Worm (Caenorhabditis elegans) whole organism, L2 larva: Measurements from ENCODE around the gene C06G4.4.

Experiments used
- C34F6.9 ChIP-seq: fragments of 150-350 bp; optimal IDR thresholded peaks from 2 replicates; lab custom pipeline; 2014; ENCODE audit warnings: missing biosample characterization, missing genetic modification characterization
- F13H6.1 ChIP-seq: sonication (generic microtip); optimal IDR thresholded peaks from 2 replicates; lab custom pipeline; 2016; ENCODE audit warnings: missing genetic modification characterization, missing compliant biosample characterization
- R02D3.7 ChIP-seq: fragments of 150-350 bp; optimal IDR thresholded peaks from 2 replicates; lab custom pipeline; 2014; ENCODE audit warnings: missing biosample characterization, missing genetic modification characterization
- ZK546.5 ChIP-seq: sonication (generic microtip); optimal IDR thresholded peaks from 2 replicates; lab custom pipeline; 2017; ENCODE audit warnings: missing biosample characterization, missing genetic modification characterization
- alr-1 ChIP-seq: fragments of 150-350 bp; optimal IDR thresholded peaks from 2 replicates; lab custom pipeline; 2014; ENCODE audit warnings: missing biosample characterization, missing genetic modification characterization
- aly-2 ChIP-seq: fragments of 150-350 bp; optimal IDR thresholded peaks from 2 replicates; lab custom pipeline; 2014; ENCODE audit warnings: missing biosample characterization, missing genetic modification characterization
- ama-1 ChIP-seq: fragments of 150-350 bp; optimal IDR thresholded peaks from 2 replicates; lab custom pipeline; 2018; ENCODE audit warnings: inconsistent platforms
- blmp-1 ChIP-seq: sonication (generic microtip); optimal IDR thresholded peaks from 2 replicates; lab custom pipeline; 2017; ENCODE audit warnings: missing genetic modification characterization, mild to moderate bottlenecking, missing compliant biosample characterization, antibody characterized with exemption, moderate library complexity; ENCODE audit not compliant: insufficient read depth
- ceh-16 ChIP-seq: fragments of 150-350 bp; optimal IDR thresholded peaks from 2 replicates; lab custom pipeline; 2014; ENCODE audit warnings: missing biosample characterization, missing genetic modification characterization
- ceh-82 ChIP-seq: fragments of 150-350 bp; optimal IDR thresholded peaks from 2 replicates; lab custom pipeline; 2014; ENCODE audit warnings: missing biosample characterization, missing genetic modification characterization
- crh-2 ChIP-seq: sonication (generic microtip); optimal IDR thresholded peaks from 2 replicates; lab custom pipeline; 2017; ENCODE audit warnings: missing biosample characterization, missing genetic modification characterization
- dmd-4 ChIP-seq: sonication (generic microtip); optimal IDR thresholded peaks from 2 replicates; lab custom pipeline; 2017; ENCODE audit warnings: missing biosample characterization, missing genetic modification characterization
- egl-27 ChIP-seq: sonication (generic microtip); optimal IDR thresholded peaks from 3 replicates; lab custom pipeline; 2017; ENCODE audit warnings: missing biosample characterization, missing genetic modification reagents, missing genetic modification characterization
- elt-1 ChIP-seq: fragments of 150-350 bp; optimal IDR thresholded peaks from 2 replicates; lab custom pipeline; 2014; ENCODE audit warnings: missing biosample characterization, missing genetic modification characterization
- fos-1 ChIP-seq: fragments of 150-350 bp; optimal IDR thresholded peaks from 2 replicates; lab custom pipeline; 2014; ENCODE audit warnings: missing biosample characterization, missing genetic modification characterization
- gmeb-1 ChIP-seq: fragments of 150-350 bp; optimal IDR thresholded peaks from 2 replicates; lab custom pipeline; 2014; ENCODE audit warnings: missing biosample characterization, missing genetic modification characterization
- lin-11 ChIP-seq: fragments of 150-350 bp; sonication (generic microtip); optimal IDR thresholded peaks from 2 replicates; lab custom pipeline; 2014; ENCODE audit warnings: missing biosample characterization, missing genetic modification characterization, inconsistent platforms, mixed read lengths
- lin-13 ChIP-seq: fragments of 150-350 bp; optimal IDR thresholded peaks from 2 replicates; lab custom pipeline; 2014; ENCODE audit warnings: missing biosample characterization, missing genetic modification reagents, missing genetic modification characterization
- lin-39 ChIP-seq: fragments of 150-350 bp; optimal IDR thresholded peaks from 2 replicates; lab custom pipeline; 2014; ENCODE audit warnings: missing biosample characterization, missing genetic modification reagents, missing genetic modification characterization
- lsy-2 ChIP-seq, 2 experiments: fragments of 150-350 bp in 1 of 2; sonication (generic microtip) in 1 of 2; optimal IDR thresholded peaks; 2 replicates each; lab custom pipeline; 2014 to 2017; ENCODE audit warnings: missing biosample characterization in 2 of 2, missing genetic modification characterization in 2 of 2
- mab-5 ChIP-seq: fragments of 150-350 bp; optimal IDR thresholded peaks from 2 replicates; lab custom pipeline; 2014; ENCODE audit warnings: missing biosample characterization, missing genetic modification characterization
- mbf-1 ChIP-seq: sonication (generic microtip); optimal IDR thresholded peaks from 2 replicates; lab custom pipeline; 2017; ENCODE audit warnings: missing biosample characterization, missing genetic modification characterization
- mdl-1 ChIP-seq, 2 experiments: fragments of 150-350 bp in 1 of 2; sonication (generic microtip) in 1 of 2; optimal IDR thresholded peaks; 2 replicates each; lab custom pipeline; 2017; ENCODE audit warnings: missing biosample characterization in 2 of 2, missing genetic modification characterization in 2 of 2
- nhr-10 ChIP-seq: sonication (generic microtip); optimal IDR thresholded peaks from 2 replicates; lab custom pipeline; 2017; ENCODE audit warnings: missing biosample characterization, missing genetic modification characterization
- nhr-11 ChIP-seq: fragments of 150-350 bp; optimal IDR thresholded peaks from 2 replicates; lab custom pipeline; 2014; ENCODE audit warnings: missing biosample characterization, missing genetic modification characterization
- nhr-12 ChIP-seq: fragments of 150-350 bp; optimal IDR thresholded peaks from 2 replicates; lab custom pipeline; 2014; ENCODE audit warnings: missing biosample characterization, missing genetic modification characterization
- nhr-129 ChIP-seq: fragments of 150-350 bp; optimal IDR thresholded peaks from 2 replicates; lab custom pipeline; 2014; ENCODE audit warnings: missing biosample characterization, missing genetic modification characterization
- nhr-23 ChIP-seq: fragments of 150-350 bp; optimal IDR thresholded peaks from 2 replicates; lab custom pipeline; 2014; ENCODE audit warnings: missing biosample characterization, missing genetic modification reagents, missing genetic modification characterization
- nhr-237 ChIP-seq: fragments of 150-350 bp; optimal IDR thresholded peaks from 2 replicates; lab custom pipeline; 2014; ENCODE audit warnings: missing biosample characterization, missing genetic modification characterization
- nhr-25 ChIP-seq: fragments of 150-350 bp; sonication (generic microtip); optimal IDR thresholded peaks from 3 replicates; lab custom pipeline; 2014; ENCODE audit warnings: missing biosample characterization, missing genetic modification characterization
- peb-1 ChIP-seq: fragments of 150-350 bp; optimal IDR thresholded peaks from 2 replicates; lab custom pipeline; 2014; ENCODE audit warnings: missing biosample characterization, missing genetic modification characterization
- sem-4 ChIP-seq: fragments of 150-350 bp; optimal IDR thresholded peaks from 2 replicates; lab custom pipeline; 2014; ENCODE audit warnings: missing biosample characterization, missing genetic modification reagents, missing genetic modification characterization
- skn-1 ChIP-seq: sonication (generic microtip); optimal IDR thresholded peaks from 2 replicates; lab custom pipeline; 2017; ENCODE audit warnings: missing biosample characterization, missing genetic modification characterization
- sma-3 ChIP-seq: sonication (generic microtip); optimal IDR thresholded peaks from 2 replicates; lab custom pipeline; 2016; ENCODE audit warnings: missing genetic modification reagents, missing genetic modification characterization, missing compliant biosample characterization
- snpc-4 ChIP-seq: fragments of 150-350 bp; optimal IDR thresholded peaks from 2 replicates; lab custom pipeline; 2014; ENCODE audit warnings: missing biosample characterization, missing genetic modification characterization
- unc-55 ChIP-seq: fragments of 150-350 bp; sonication (generic microtip); optimal IDR thresholded peaks from 3 replicates; lab custom pipeline; 2014; ENCODE audit warnings: missing biosample characterization, missing genetic modification reagents, missing genetic modification characterization
- unc-62 ChIP-seq: fragments of 150-350 bp; optimal IDR thresholded peaks from 2 replicates; lab custom pipeline; 2014; ENCODE audit warnings: missing biosample characterization, missing genetic modification reagents, missing genetic modification characterization
- zag-1 ChIP-seq: fragments of 150-350 bp; optimal IDR thresholded peaks from 2 replicates; lab custom pipeline; 2014; ENCODE audit warnings: missing biosample characterization, missing genetic modification characterization
- ztf-1 ChIP-seq: fragments of 200-800 bp; sonication (Bioruptor generic); conservative IDR thresholded peaks from 2 replicates; pipeline ENCODE4 v1.3.6; 2022; ENCODE audit warnings: missing genetic modification characterization, missing compliant biosample characterization
- ztf-11 ChIP-seq: sonication (generic microtip); optimal IDR thresholded peaks from 2 replicates; lab custom pipeline; 2017; ENCODE audit warnings: missing biosample characterization, missing genetic modification characterization

C06G4.4 gene

DNA sequence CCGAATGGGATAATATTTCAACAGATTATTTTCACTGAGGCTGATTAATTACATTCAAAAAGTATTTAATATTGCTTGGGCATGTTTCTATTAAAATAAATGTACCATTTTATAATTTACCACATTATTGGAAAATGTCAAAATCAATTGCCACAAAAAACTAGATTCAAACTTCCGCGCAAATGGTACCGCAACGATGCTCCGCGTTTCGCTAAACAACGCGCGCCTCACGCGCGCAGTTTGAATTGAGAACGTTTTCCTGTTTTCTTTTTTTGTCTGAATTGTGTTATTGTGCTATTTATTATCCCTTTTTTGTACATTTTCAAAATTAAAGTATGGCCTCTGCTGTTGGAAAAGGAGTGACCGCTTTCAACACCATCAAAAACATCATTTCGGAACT is 36.8 kb downstream of the C06G4.4 start, which contains the start of gene C29E4.12 (continued):
- TF ChIP-seq lin-11 (peak; percentile 70), ztf-11 (tag; lab: Kevin White, UChicago) (no peak), zag-1 (tag; lab: Kevin White, UChicago) (no peak), nhr-12 (tag; lab: Kevin White, UChicago) (no peak), fos-1 (tag; lab: Kevin White, UChicago) (no peak), nhr-237 (tag; lab: Kevin White, UChicago) (no peak), R02D3.7 (tag; lab: Kevin White, UChicago) (peak; percentile 20), dmd-4 (tag; lab: Kevin White, UChicago) (no peak), C34F6.9 (tag; lab: Kevin White, UChicago) (peak; percentile 81), gmeb-1 (tag; lab: Kevin White, UChicago) (peak; percentile 97), mbf-1 (tag; lab: Kevin White, UChicago) (no peak), nhr-25 (tag; lab: Kevin White, UChicago) (peak; percentile 60), skn-1 (tag; lab: Kevin White, UChicago) (no peak), sem-4 (tag; lab: Kevin White, UChicago) (no peak), nhr-10 (tag; lab: Kevin White, UChicago) (no peak), unc-62 (no peak), blmp-1 (no peak), unc-55 (GFP tag; lab: Kevin White, UChicago) (peak; percentile 86), mab-5 (peak; percentile 56), nhr-23 (tag; lab: Kevin White, UChicago) (no peak), ztf-1 (no peak), egl-27 (tag; lab: Kevin White, UChicago) (no peak), lsy-2 (tag; optimal IDR thresholded peaks at IDR 0.05; lab: Kevin White, UChicago) (peak; percentile 51 to 88)

DNA sequence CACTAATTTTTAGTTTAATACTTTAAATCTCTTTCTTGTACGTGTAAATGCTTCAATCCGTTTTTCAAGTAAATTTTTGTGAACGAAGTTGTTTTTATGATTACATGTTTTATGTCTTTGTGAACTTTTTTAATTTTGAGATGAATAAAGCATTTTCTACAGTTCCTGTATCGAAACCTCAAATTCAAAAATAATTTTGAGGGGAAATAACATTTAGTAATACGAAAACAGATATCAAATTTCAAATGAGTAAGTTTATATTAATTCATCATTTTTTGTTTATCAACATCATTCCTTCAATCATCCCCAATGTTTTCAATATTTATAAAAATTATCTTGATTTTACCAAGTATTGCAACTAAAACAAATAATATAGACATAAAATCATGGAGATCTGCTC is 40.1 kb downstream of the C06G4.4 start, which contains the start of gene C29E4.10:
Gene C29E4.10 (plus strand): TSS at position 301 of the 400 bp plus-strand sequence.
- TF ChIP-seq mbf-1 (tag; lab: Kevin White, UChicago) (no peak), skn-1 (tag; lab: Kevin White, UChicago) (no peak), aly-2 (no peak), unc-55 (GFP tag; lab: Kevin White, UChicago) (no peak), crh-2 (tag; lab: Kevin White, UChicago) (no peak), nhr-25 (tag; lab: Kevin White, UChicago) (no peak), mdl-1 (tag; optimal IDR thresholded peaks at IDR 0.05; lab: Kevin White, UChicago) (no peak), gmeb-1 (tag; lab: Kevin White, UChicago) (no peak), ceh-82 (no peak), fos-1 (tag; lab: Kevin White, UChicago) (no peak), mab-5 (no peak), snpc-4 (tag; lab: Kevin White, UChicago) (no peak), nhr-129 (tag; lab: Kevin White, UChicago) (no peak), alr-1 (tag; lab: Kevin White, UChicago) (no peak), F13H6.1 (tag; lab: Kevin White, UChicago) (no peak), lin-13 (no peak), zag-1 (tag; lab: Kevin White, UChicago) (no peak), nhr-237 (tag; lab: Kevin White, UChicago) (no peak), ztf-11 (tag; lab: Kevin White, UChicago) (no peak)

DNA sequence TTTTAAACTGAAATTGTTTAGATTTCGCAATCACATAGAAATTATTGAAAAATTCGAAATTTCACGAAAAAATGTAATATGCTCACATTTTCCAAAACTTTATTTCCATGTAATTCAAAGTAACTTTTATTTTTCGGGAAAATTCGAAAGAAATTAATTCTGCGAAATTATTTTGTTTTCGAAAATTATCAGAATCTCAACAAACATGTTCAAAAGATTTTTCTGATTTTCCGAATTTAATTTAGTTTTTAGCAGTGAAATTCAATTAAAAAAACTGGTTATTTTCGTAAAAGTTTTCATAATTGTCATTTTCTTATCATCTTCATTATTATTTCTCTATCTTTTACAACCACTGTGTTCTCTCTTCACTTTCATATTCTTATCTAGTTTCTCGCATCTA is 44.4 kb downstream of the C06G4.4 start, which contains the start of gene ran-2:
Gene ran-2 (plus strand): TSS at position 301 of the 400 bp plus-strand sequence.
- TF ChIP-seq mdl-1 (tag; optimal IDR thresholded peaks at IDR 0.05; lab: Kevin White, UChicago) = no peak
- TF ChIP-seq lin-13 = no peak
- no peak for TF ChIP-seq mab-5
- no peak for TF ChIP-seq zag-1 (tag; lab: Kevin White, UChicago)
- TF ChIP-seq blmp-1 = peak; percentile 6
- peak; percentile 34 for TF ChIP-seq fos-1 (tag; lab: Kevin White, UChicago)

DNA sequence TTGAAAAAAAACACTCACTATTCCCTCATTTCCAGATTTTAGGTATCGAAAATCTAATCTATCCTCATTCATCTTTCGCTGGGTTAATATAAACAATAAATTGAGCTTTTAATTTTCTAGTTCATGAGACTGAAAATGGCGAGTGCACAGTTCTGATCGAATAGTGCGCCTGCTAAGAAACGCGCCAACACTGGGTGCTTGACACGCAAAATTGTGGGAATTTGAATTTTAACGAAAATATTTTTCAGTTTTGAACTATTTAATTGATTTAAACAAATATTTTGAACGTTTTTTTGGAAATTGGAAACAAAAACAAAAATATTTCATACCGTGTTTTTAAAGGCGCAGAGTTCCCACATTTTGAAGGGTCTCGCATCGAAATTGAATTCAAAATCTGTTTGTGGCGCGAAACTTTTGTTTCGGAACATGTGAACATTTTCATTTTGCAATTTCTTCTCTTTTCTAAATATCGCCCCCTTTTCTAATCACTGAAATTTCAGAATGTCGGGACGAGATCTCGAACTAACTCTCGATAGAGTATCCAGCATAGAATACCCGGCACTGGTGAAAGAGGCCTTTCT is 49.0 kb downstream of the C06G4.4 start, which contains the start of the genes C29E4.13 and npp-15:
Gene C29E4.13 (minus strand): TSS at position 169 of the 581 bp plus-strand sequence.
Gene npp-15 (plus strand): TSS at position 495 of the 581 bp plus-strand sequence.
- TF ChIP-seq sma-3 = no peak
- no peak for TF ChIP-seq aly-2
- peak; percentile 50 for TF ChIP-seq crh-2 (tag; lab: Kevin White, UChicago)
- no peak for TF ChIP-seq blmp-1
- no peak for TF ChIP-seq nhr-11 (tag; lab: Kevin White, UChicago)
- TF ChIP-seq C34F6.9 (tag; lab: Kevin White, UChicago) = no peak
- no peak for TF ChIP-seq zag-1 (tag; lab: Kevin White, UChicago)
- peak; percentile 78 for TF ChIP-seq gmeb-1 (tag; lab: Kevin White, UChicago)
- TF ChIP-seq ztf-1 = no peak
- TF ChIP-seq mbf-1 (tag; lab: Kevin White, UChicago) = no peak
- no peak for TF ChIP-seq ZK546.5 (tag; lab: Kevin White, UChicago)
- no peak for TF ChIP-seq fos-1 (tag; lab: Kevin White, UChicago)
- no peak for TF ChIP-seq ztf-11 (tag; lab: Kevin White, UChicago)
- TF ChIP-seq peb-1 (tag; lab: Kevin White, UChicago) = no peak
- TF ChIP-seq alr-1 (tag; lab: Kevin White, UChicago) = no peak
- no peak for TF ChIP-seq nhr-12 (tag; lab: Kevin White, UChicago)
- TF ChIP-seq snpc-4 (tag; lab: Kevin White, UChicago) = no peak
- peak; percentile 39 for TF ChIP-seq nhr-129 (tag; lab: Kevin White, UChicago)
- TF ChIP-seq unc-55 (GFP tag; lab: Kevin White, UChicago) = peak; percentile 65
- no peak for TF ChIP-seq ceh-16
- TF ChIP-seq lsy-2 (tag; optimal IDR thresholded peaks at IDR 0.05; lab: Kevin White, UChicago) = peak; percentile 16 to 79
- no peak for TF ChIP-seq ama-1
- TF ChIP-seq lin-39 (tag; lab: Kevin White, UChicago) = no peak
- no peak for TF ChIP-seq ceh-82
- TF ChIP-seq lin-13 = no peak
- TF ChIP-seq nhr-25 (tag; lab: Kevin White, UChicago) = peak; percentile 62
- TF ChIP-seq lin-11 = no peak
- no peak for TF ChIP-seq unc-62
- TF ChIP-seq nhr-10 (tag; lab: Kevin White, UChicago) = no peak
- no peak for TF ChIP-seq elt-1
